Fruit fly (Drosophila melanogaster): ENCODE data around the gene Ir100a.

- no peak for TF ChIP-seq scrt (GFP tag; optimal IDR thresholded peaks at IDR 0.05)
- no peak for TF ChIP-seq ind (GFP tag; optimal IDR thresholded peaks at IDR 0.05)
- TF ChIP-seq CG4854 (GFP tag; optimal IDR thresholded peaks at IDR 0.05), result no peak
- no peak for TF ChIP-seq CG3995 (GFP tag; optimal IDR thresholded peaks at IDR 0.05)
Measured at dm6 chr3R:31767528-31767927, 33.2 kb upstream of the Ir100a start.

Measured in whole organism, embryonic.